Worm (Caenorhabditis elegans): ENCODE results near the gene Y39A1A.16.

Y39A1A.16 gene

ce11 chrIII:10634576-10634975, 44.5 kb upstream of the Y39A1A.16 start:
- TF ChIP-seq mab-5 (tag; optimal IDR thresholded peaks at IDR 0.05) (no peak), nhr-12 (tag; optimal IDR thresholded peaks at IDR 0.05) (no peak), nhr-2 (tag; optimal IDR thresholded peaks at IDR 0.05) (no peak), ceh-83 (GFP tag; optimal IDR thresholded peaks at IDR 0.05) (no peak), mep-1 (tag; optimal IDR thresholded peaks at IDR 0.05) (no peak), mls-2 (tag; optimal IDR thresholded peaks at IDR 0.05) (no peak), blmp-1 (tag; optimal IDR thresholded peaks at IDR 0.05) (no peak), ceh-39 (tag; optimal IDR thresholded peaks at IDR 0.05) (no peak), zip-8 (tag; optimal IDR thresholded peaks at IDR 0.05) (no peak), lin-32 (GFP tag; optimal IDR thresholded peaks at IDR 0.05) (no peak), hlh-1 (tag; optimal IDR thresholded peaks at IDR 0.05) (no peak), nhr-28 (tag; optimal IDR thresholded peaks at IDR 0.05) (no peak), sptf-1 (tag; optimal IDR thresholded peaks at IDR 0.05) (no peak), ztf-11 (tag; optimal IDR thresholded peaks at IDR 0.05) (no peak), snpc-4 (tag; optimal IDR thresholded peaks at IDR 0.05) (no peak)

ce11 chrIII:10636493-10637031, 42.5 kb upstream of the Y39A1A.16 start:
- TF ChIP-seq ham-2 (GFP tag; optimal IDR thresholded peaks at IDR 0.05): no peak
- TF ChIP-seq drap-1 (GFP tag; optimal IDR thresholded peaks at IDR 0.05): no peak
- TF ChIP-seq cnd-1 (tag; optimal IDR thresholded peaks at IDR 0.05): no peak
- no peak for TF ChIP-seq M03D4.4 (tag; optimal IDR thresholded peaks at IDR 0.05)
- no peak for TF ChIP-seq bed-3 (GFP tag; optimal IDR thresholded peaks at IDR 0.05)

ce11 chrIII:10637933-10638332, 41.1 kb upstream of the Y39A1A.16 start:
- TF ChIP-seq elt-3 (tag; optimal IDR thresholded peaks at IDR 0.05) (no peak), sptf-1 (tag; optimal IDR thresholded peaks at IDR 0.05) (no peak), mls-2 (tag; optimal IDR thresholded peaks at IDR 0.05) (no peak), ztf-11 (tag; optimal IDR thresholded peaks at IDR 0.05) (no peak), ces-1 (GFP tag; optimal IDR thresholded peaks at IDR 0.05) (no peak), ceh-83 (GFP tag; optimal IDR thresholded peaks at IDR 0.05) (no peak), unc-120 (tag; optimal IDR thresholded peaks at IDR 0.05; ENCODE audit: poor library complexity, severe bottlenecking) (no peak), nhr-2 (tag; optimal IDR thresholded peaks at IDR 0.05) (no peak), mab-5 (tag; optimal IDR thresholded peaks at IDR 0.05) (no peak), elt-1 (tag; optimal IDR thresholded peaks at IDR 0.05; ENCODE audit: borderline replicate concordance, insufficient read depth) (no peak), nhr-76 (tag; optimal IDR thresholded peaks at IDR 0.05) (no peak), pha-4 (tag; optimal IDR thresholded peaks at IDR 0.05) (no peak), lin-13 (tag; optimal IDR thresholded peaks at IDR 0.05) (no peak), flh-1 (GFP tag; optimal IDR thresholded peaks at IDR 0.05) (no peak), ceh-39 (tag; optimal IDR thresholded peaks at IDR 0.05) (no peak), ceh-43 (GFP tag; optimal IDR thresholded peaks at IDR 0.05) (no peak), lsy-2 (tag; optimal IDR thresholded peaks at IDR 0.05) (no peak), unc-39 (tag; optimal IDR thresholded peaks at IDR 0.05) (no peak)

- no peak for TF ChIP-seq snpc-4 (tag; optimal IDR thresholded peaks at IDR 0.05)
- TF ChIP-seq lsy-2 (tag; optimal IDR thresholded peaks at IDR 0.05): no peak
- TF ChIP-seq nhr-76 (tag; optimal IDR thresholded peaks at IDR 0.05): no peak
- no peak for TF ChIP-seq lin-32 (GFP tag; optimal IDR thresholded peaks at IDR 0.05)
- no peak for TF ChIP-seq nhr-237 (tag; optimal IDR thresholded peaks at IDR 0.05)
- TF ChIP-seq elt-3 (tag; optimal IDR thresholded peaks at IDR 0.05): no peak
- TF ChIP-seq lin-13 (tag; optimal IDR thresholded peaks at IDR 0.05): no peak
- TF ChIP-seq zip-8 (tag; optimal IDR thresholded peaks at IDR 0.05): no peak
- no peak for TF ChIP-seq tbx-8 (GFP tag; optimal IDR thresholded peaks at IDR 0.05)
- TF ChIP-seq sem-2 (GFP tag; optimal IDR thresholded peaks at IDR 0.05): no peak
- no peak for TF ChIP-seq sptf-1 (tag; optimal IDR thresholded peaks at IDR 0.05)
- TF ChIP-seq elt-1 (tag; optimal IDR thresholded peaks at IDR 0.05; ENCODE audit: borderline replicate concordance, insufficient read depth): no peak
- no peak for TF ChIP-seq nhr-12 (tag; optimal IDR thresholded peaks at IDR 0.05)
- TF ChIP-seq ztf-11 (tag; optimal IDR thresholded peaks at IDR 0.05): no peak
- no peak for TF ChIP-seq M03D4.4 (tag; optimal IDR thresholded peaks at IDR 0.05)
- no peak for TF ChIP-seq pha-4 (tag; optimal IDR thresholded peaks at IDR 0.05)
- TF ChIP-seq nhr-28 (tag; optimal IDR thresholded peaks at IDR 0.05): no peak
- TF ChIP-seq bed-3 (GFP tag; optimal IDR thresholded peaks at IDR 0.05): no peak
- no peak for TF ChIP-seq drap-1 (GFP tag; optimal IDR thresholded peaks at IDR 0.05)
- no peak for TF ChIP-seq ces-1 (GFP tag; optimal IDR thresholded peaks at IDR 0.05)
Observed at ce11 chrIII:10638339-10639021, 40.6 kb upstream of the Y39A1A.16 start, which contains the start of gene Y39A1A.27. Gene Y39A1A.27 (plus strand): TSS chrIII:10638971.

Data from whole organism, mixed stage, embryonic.